Worm (Caenorhabditis elegans): ENCODE data around the gene F42F12.11.

DNA sequence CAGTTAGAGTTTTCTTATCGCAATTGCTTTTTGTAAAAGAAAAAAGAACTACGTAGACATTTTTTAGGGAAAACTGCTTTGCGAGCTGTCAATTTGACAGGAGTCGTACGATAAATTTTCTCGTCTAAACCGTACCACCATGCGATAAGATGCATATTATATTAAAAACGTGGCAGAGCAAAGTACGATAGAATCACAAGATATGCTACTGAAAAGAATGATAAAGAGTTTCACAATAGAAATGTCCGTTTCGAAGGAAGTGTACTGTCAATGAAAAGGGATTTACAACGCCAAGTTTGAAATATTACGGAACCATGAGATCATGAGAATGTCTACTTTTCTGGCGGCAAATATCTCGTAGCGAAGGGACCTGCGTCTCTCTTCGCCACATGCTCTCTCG lies 18.0 kb downstream of the F42F12.11 start, which contains the start of gene F19H6.5:
- no peak for TF ChIP-seq ceh-28 (tag; optimal IDR thresholded peaks at IDR 0.05)
- TF ChIP-seq snpc-4 (tag; optimal IDR thresholded peaks at IDR 0.05): no peak
- TF ChIP-seq dpl-1 (GFP tag; optimal IDR thresholded peaks at IDR 0.05): no peak
- no peak for TF ChIP-seq ztf-11 (tag; optimal IDR thresholded peaks at IDR 0.05)
- no peak for TF ChIP-seq Y105C5A.15 (GFP tag; IDR thresholded peaks at IDR 0.05)
- TF ChIP-seq duxl-1 (tag; optimal IDR thresholded peaks at IDR 0.05; ENCODE audit: poor library complexity): no peak
- TF ChIP-seq pha-4 (GFP tag; IDR thresholded peaks at IDR 0.05): no peak
- TF ChIP-seq pha-4 (tag; optimal IDR thresholded peaks at IDR 0.05): no peak
- TF ChIP-seq unc-62 (GFP tag; optimal IDR thresholded peaks at IDR 0.05 in 1 of 2): no peak
- TF ChIP-seq unc-62 (tag; optimal IDR thresholded peaks at IDR 0.05): no peak
- no peak for TF ChIP-seq lin-39 (tag; optimal IDR thresholded peaks at IDR 0.05)
- no peak for TF ChIP-seq ama-1 (optimal IDR thresholded peaks at IDR 0.05)
- no peak for TF ChIP-seq ces-1 (GFP tag; optimal IDR thresholded peaks at IDR 0.05)
- no peak for TF ChIP-seq nhr-77 (tag; optimal IDR thresholded peaks at IDR 0.05)
- no peak for TF ChIP-seq egl-27 (tag; optimal IDR thresholded peaks at IDR 0.05)

Measured in whole organism, L4 larva.